Worm (Caenorhabditis elegans): ENCODE data around the gene ZK945.7.

Gene ZK945.7

DNA sequence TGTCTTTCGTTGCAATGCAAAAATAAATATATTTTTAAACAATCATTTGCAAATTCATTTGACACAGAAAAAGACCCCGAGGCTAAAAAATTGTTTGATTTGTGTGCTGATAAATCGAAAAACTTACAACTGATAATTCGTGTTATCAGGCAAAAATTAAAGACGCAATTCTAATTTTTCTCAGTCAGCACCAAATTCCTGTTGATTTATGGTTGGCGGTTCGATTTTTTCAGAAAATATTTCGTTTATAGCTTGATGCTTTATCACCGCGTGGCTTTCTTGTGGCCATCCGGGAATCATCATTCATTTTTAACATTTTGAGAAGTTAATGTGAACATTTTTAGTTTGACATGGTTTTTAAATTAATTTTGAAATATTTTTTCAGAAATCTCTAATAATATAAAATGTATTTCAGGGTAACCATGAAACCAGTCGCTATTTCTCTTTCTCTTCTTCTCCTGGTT lies 30.9 kb upstream of the ZK945.7 start, which contains the start of gene asah-2:
Gene asah-2, plus strand, starts transcription at position 414 of the 464 bp plus-strand sequence.
- TF ChIP-seq lin-1 (GFP tag; IDR thresholded peaks at IDR 0.05) (no peak), jun-1 (tag; optimal IDR thresholded peaks at IDR 0.05) (no peak), fkh-10 (GFP tag; optimal IDR thresholded peaks at IDR 0.05) (no peak), ces-1 (GFP tag; optimal IDR thresholded peaks at IDR 0.05) (no peak), nhr-77 (tag; optimal IDR thresholded peaks at IDR 0.05) (no peak), lin-38 (GFP tag; IDR thresholded peaks at IDR 0.05) (no peak), zfp-2 (tag; optimal IDR thresholded peaks at IDR 0.05) (no peak), pqm-1 (tag; optimal IDR thresholded peaks at IDR 0.05) (peak; percentile 77), ceh-20 (GFP tag; IDR thresholded peaks at IDR 0.05) (no peak), lin-39 (tag; optimal IDR thresholded peaks at IDR 0.05) (no peak), nhr-102 (tag; optimal IDR thresholded peaks at IDR 0.05) (no peak), dve-1 (tag; optimal IDR thresholded peaks at IDR 0.05; ENCODE audit: insufficient read depth) (no peak), dmd-6 (GFP tag; IDR thresholded peaks at IDR 0.05) (peak; percentile 63), php-3 (GFP tag; IDR thresholded peaks at IDR 0.05) (0 out of 2 replicates have a peak, but pooled peaks have one; percentile 24), saeg-2 (GFP tag; IDR thresholded peaks at IDR 0.05) (no peak), hlh-11 (tag; optimal IDR thresholded peaks at IDR 0.05) (peak; percentile 8), aly-2 (tag; optimal IDR thresholded peaks at IDR 0.05) (no peak), nhr-111 (GFP tag; optimal IDR thresholded peaks at IDR 0.05) (no peak), nhr-28 (tag; optimal IDR thresholded peaks at IDR 0.05) (peak; percentile 41), T26A8.4 (GFP tag; IDR thresholded peaks at IDR 0.05) (no peak), snpc-1.2 (GFP tag; IDR thresholded peaks at IDR 0.05) (no peak), mxl-3 (GFP tag; optimal IDR thresholded peaks at IDR 0.05) (peak; percentile 66), lsy-2 (tag; optimal IDR thresholded peaks at IDR 0.05) (no peak), ceh-44 (GFP tag; IDR thresholded peaks at IDR 0.05) (no peak), dmd-8 (GFP tag; IDR thresholded peaks at IDR 0.05) (no peak), daf-8 (GFP tag; IDR thresholded peaks at IDR 0.05) (no peak), mxl-2 (GFP tag; conservative IDR thresholded peaks at IDR 0.05) (no peak), ceh-82 (tag; optimal IDR thresholded peaks at IDR 0.05) (no peak), aha-1 (tag) (no peak)

DNA sequence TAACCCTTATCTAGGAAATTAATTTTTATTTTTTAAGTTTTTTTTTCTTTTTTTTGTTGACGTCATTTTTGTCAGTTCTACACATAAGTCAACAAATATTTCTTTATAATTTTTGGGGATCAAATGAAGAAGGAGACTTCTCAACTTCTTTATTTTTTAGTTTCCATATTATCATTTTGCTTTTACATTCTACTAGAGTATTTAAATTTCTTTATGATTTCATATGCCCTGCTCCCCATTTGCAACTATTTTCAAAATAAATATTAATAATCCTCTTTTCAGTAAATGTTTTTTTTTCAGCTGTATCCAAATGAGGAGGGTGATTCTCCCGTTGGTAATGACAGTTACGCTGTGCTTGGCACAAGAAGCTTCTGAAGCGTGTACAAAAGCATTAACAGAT lies 29.1 kb upstream of the ZK945.7 start, which contains the start of gene phg-1:
Gene phg-1, plus strand, starts transcription at position 301 of the 400 bp plus-strand sequence.
- TF ChIP-seq ceh-32 (tag; optimal IDR thresholded peaks at IDR 0.05; ENCODE audit: poor library complexity) (no peak), ztf-11 (tag; optimal IDR thresholded peaks at IDR 0.05) (no peak)

DNA sequence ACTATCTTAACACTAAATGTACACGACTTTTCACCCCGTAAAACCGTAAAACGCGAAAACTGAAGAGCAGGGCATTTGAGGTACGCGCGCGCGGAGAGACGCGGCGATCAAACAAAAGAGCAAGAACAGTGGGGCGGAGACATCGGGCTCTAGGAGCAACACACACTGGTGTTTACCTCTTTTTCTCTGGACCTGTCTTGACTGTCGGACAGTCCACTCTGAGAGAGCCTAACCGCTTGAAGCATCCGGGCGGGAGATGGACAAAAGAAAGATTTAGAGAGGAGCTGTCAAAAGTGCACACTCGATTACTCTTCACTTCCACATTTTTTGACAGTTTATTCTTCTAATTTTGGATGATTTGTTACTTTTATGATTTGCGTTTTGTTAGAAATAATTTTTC lies 28.5 kb upstream of the ZK945.7 start:
- no peak for TF ChIP-seq nhr-102 (tag; optimal IDR thresholded peaks at IDR 0.05)
- no peak for TF ChIP-seq Y105C5A.15 (GFP tag; IDR thresholded peaks at IDR 0.05)
- peak in 1 of 2 experiments; percentile 76 for TF ChIP-seq unc-62 (GFP tag; optimal IDR thresholded peaks at IDR 0.05 in 1 of 2)
- TF ChIP-seq unc-62 (tag; optimal IDR thresholded peaks at IDR 0.05) = no peak
- TF ChIP-seq daf-19 (GFP tag; conservative IDR thresholded peaks at IDR 0.05) = no peak
- TF ChIP-seq aha-1 (tag) = peak; percentile 73

DNA sequence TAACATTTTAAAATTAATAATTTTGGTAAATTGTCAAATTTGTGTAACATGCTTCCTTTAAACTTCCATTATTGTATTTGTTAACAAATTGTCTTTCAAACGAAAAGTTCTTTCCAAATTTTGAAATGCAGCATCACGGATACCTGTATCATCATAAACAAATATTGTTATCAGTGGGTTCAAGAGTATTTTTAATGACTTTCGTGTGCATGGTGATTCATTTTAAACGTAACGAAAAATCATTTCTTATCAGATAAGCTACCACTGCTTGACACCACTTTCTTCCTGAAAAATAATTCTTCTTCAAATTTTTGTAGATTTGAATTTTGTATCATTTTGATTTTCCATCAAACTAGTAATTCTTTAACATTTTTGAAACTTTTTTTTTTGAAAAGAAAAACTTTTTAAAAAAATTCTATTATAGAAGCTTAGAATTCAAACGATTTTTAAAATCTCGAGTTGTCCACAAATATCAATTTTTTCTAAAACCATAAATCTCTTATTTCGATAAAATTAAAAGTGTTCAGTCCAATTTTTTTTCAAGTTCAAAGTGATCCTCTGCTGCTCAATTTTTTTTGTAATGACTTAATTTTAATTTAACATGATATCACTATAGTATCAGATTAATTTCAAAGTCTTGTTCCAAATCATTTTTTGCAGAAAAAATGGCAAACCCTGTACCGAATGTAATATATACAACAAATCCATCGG lies 26.2 kb upstream of the ZK945.7 start, which contains the start of gene F27E5.9:
Gene F27E5.9, plus strand, starts transcription at position 661 of the 711 bp plus-strand sequence.
- no peak for TF ChIP-seq F10B5.3 (tag; optimal IDR thresholded peaks at IDR 0.05)
- TF ChIP-seq F49E8.2 (tag; optimal IDR thresholded peaks at IDR 0.05; ENCODE audit: borderline replicate concordance) = no peak
- TF ChIP-seq F37D6.2 (tag; optimal IDR thresholded peaks at IDR 0.05) = no peak
- TF ChIP-seq tra-1 (GFP tag; IDR thresholded peaks at IDR 0.05) = no peak
- TF ChIP-seq arid-1 (GFP tag; conservative IDR thresholded peaks at IDR 0.05) = no peak
- no peak for TF ChIP-seq zfp-2 (tag; optimal IDR thresholded peaks at IDR 0.05)
- TF ChIP-seq ztf-7 (tag; optimal IDR thresholded peaks at IDR 0.05) = peak; percentile 30
- TF ChIP-seq ceh-20 (GFP tag; IDR thresholded peaks at IDR 0.05) = no peak
- no peak for TF ChIP-seq nhr-11 (tag; optimal IDR thresholded peaks at IDR 0.05)
- TF ChIP-seq spr-3 (GFP tag; optimal IDR thresholded peaks at IDR 0.05) = no peak
- TF ChIP-seq nhr-76 (tag; optimal IDR thresholded peaks at IDR 0.05) = no peak
- TF ChIP-seq nhr-41 (GFP tag; IDR thresholded peaks at IDR 0.05) = peak; percentile 56; the same call in 1 of the 2 replicates
- TF ChIP-seq lsy-2 (tag; optimal IDR thresholded peaks at IDR 0.05) = no peak
- TF ChIP-seq ceh-82 (tag; optimal IDR thresholded peaks at IDR 0.05) = no peak
- TF ChIP-seq mxl-3 (GFP tag; optimal IDR thresholded peaks at IDR 0.05) = no peak
- TF ChIP-seq mes-2 (tag; optimal IDR thresholded peaks at IDR 0.05; ENCODE audit: poor library complexity, severe bottlenecking) = no peak
- TF ChIP-seq nhr-28 (tag; optimal IDR thresholded peaks at IDR 0.05) = peak; percentile 85
- no peak for TF ChIP-seq nhr-48 (tag; optimal IDR thresholded peaks at IDR 0.05)
